Worm (Caenorhabditis elegans): ENCODE data around the gene Y61B8B.3.
"Not testable (repeated sequence)": the region's sequence is repeated elsewhere in the genome, so short reads cannot be mapped to it uniquely, and the experiment has no call there.

DNA sequence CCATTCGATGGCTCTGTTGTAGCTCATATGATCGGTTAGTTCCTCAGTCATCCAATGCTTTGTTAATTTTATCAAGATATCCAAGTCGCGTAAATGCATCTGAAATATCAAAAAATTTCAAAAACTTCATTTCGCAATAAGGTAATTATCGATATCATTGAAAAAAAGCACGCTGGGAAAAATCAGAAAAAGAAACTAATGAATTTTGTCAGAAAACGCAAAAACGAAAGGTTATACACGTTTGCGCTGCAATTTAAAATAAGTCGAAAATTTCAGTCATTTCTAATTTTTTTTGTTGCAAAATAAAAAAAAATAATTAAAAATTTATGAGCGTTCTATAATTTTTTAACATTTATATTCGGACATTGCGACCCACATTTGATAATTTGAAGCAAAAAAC lies 47.4 kb downstream of the Y61B8B.3 start, which contains the start of gene K10G4.3:
- TF ChIP-seq ztf-23 (GFP tag; IDR thresholded peaks at IDR 0.05); ref-1 (GFP tag; conservative IDR thresholded peaks at IDR 0.05); flt-1 (GFP tag; IDR thresholded peaks at IDR 0.05); klf-2 (GFP tag; conservative IDR thresholded peaks at IDR 0.05); tab-1 (GFP tag; IDR thresholded peaks at IDR 0.05); ztf-29 (GFP tag; IDR thresholded peaks at IDR 0.05); cog-1 (tag; optimal IDR thresholded peaks at IDR 0.05); T22C8.4 (GFP tag; IDR thresholded peaks at IDR 0.05); med-1 (GFP tag; optimal IDR thresholded peaks at IDR 0.05; ENCODE audit: insufficient read depth): not testable (repeated sequence)

All from whole organism, midembryonic.